Worm (Caenorhabditis elegans): ENCODE results near the gene K04F1.8.
"Not testable (repeated sequence)": the region's sequence is repeated elsewhere in the genome, so short reads cannot be mapped to it uniquely, and the experiment has no call there.

- TF ChIP-seq ztf-11 (tag; optimal IDR thresholded peaks at IDR 0.05); nhr-11 (tag; optimal IDR thresholded peaks at IDR 0.05); dpl-1 (GFP tag; optimal IDR thresholded peaks at IDR 0.05); lsy-2 (tag; optimal IDR thresholded peaks at IDR 0.05); lin-29 (GFP tag; IDR thresholded peaks at IDR 0.05); aly-2 (tag; optimal IDR thresholded peaks at IDR 0.05); T26A8.4 (GFP tag; IDR thresholded peaks at IDR 0.05); ceh-82 (tag; optimal IDR thresholded peaks at IDR 0.05); php-3 (GFP tag; IDR thresholded peaks at IDR 0.05); hlh-30 (tag; optimal IDR thresholded peaks at IDR 0.05; ENCODE audit: insufficient read depth): not testable (repeated sequence)
Measured at ce11 chrV:1693876-1694275, 26.9 kb downstream of the K04F1.8 start, which contains the start of gene Y46H3C.7.
